Worm (Caenorhabditis elegans): ENCODE data around the gene aakb-1.

- TF ChIP-seq snpc-1.1 (tag; optimal IDR thresholded peaks at IDR 0.05; ENCODE audit: insufficient read depth) (no peak), pha-4 (tag; optimal IDR thresholded peaks at IDR 0.05) (no peak), F57A8.1 (GFP tag; optimal IDR thresholded peaks at IDR 0.05) (no peak), die-1 (tag; optimal IDR thresholded peaks at IDR 0.05) (no peak)
These were observed 29.7 kb downstream of the aakb-1 start, which contains the start of gene F55F3.4 for ce11 chrX:13785268-13785667.
